Fruit fly (Drosophila melanogaster) whole organism, prepupa: ENCODE results near the gene CG9928.

ENCODE experiments used
- Blimp-1 ChIP-seq: fragments of 200-800 bp; sonication (Bioruptor generic); optimal IDR thresholded peaks from 3 replicates; lab custom pipeline; 2017; ENCODE audit warnings: missing biosample characterization, missing genetic modification characterization, mild to moderate bottlenecking, moderate library complexity, missing genetic modification reagents
- CG10631 ChIP-seq: fragments of 200-800 bp; sonication (Bioruptor generic); optimal IDR thresholded peaks from 2 replicates; lab custom pipeline; 2016; ENCODE audit warnings: missing biosample characterization, missing genetic modification characterization
- CG11294 ChIP-seq: fragments of 200-800 bp; sonication (Bioruptor generic); IDR thresholded peaks from 2 replicates; pipeline ENCODE4 v1.3.6; 2022; ENCODE audit warnings: missing biosample characterization, missing genetic modification characterization
- CG11762 ChIP-seq: fragments of 200-800 bp; sonication (Bioruptor generic); optimal IDR thresholded peaks from 3 replicates; lab custom pipeline; 2016; ENCODE audit warnings: missing biosample characterization, missing genetic modification characterization; ENCODE audit not compliant: insufficient read depth
- CG15336 ChIP-seq: fragments of 200-800 bp; sonication (Bioruptor generic); IDR thresholded peaks from 2 replicates; pipeline ENCODE4 v1.3.6; 2022; ENCODE audit warnings: missing biosample characterization, missing genetic modification characterization
- CG16779 ChIP-seq: fragments of 200-800 bp; sonication (Bioruptor generic); optimal IDR thresholded peaks from 3 replicates; lab custom pipeline; 2017; ENCODE audit warnings: missing biosample characterization, mild to moderate bottlenecking, missing genetic modification characterization
- CG3032 ChIP-seq: fragments of 200-800 bp; optimal IDR thresholded peaks from 2 replicates; lab custom pipeline; 2019; ENCODE audit warnings: missing biosample characterization, mild to moderate bottlenecking, missing genetic modification characterization, moderate library complexity
- CG32006 ChIP-seq: fragments of 200-800 bp; sonication (Bioruptor generic); optimal IDR thresholded peaks from 3 replicates; lab custom pipeline; 2017; ENCODE audit warnings: missing biosample characterization, mild to moderate bottlenecking, missing genetic modification characterization
- CG34406 ChIP-seq: fragments of 200-800 bp; sonication (Bioruptor generic); optimal IDR thresholded peaks from 3 replicates; lab custom pipeline; 2016; ENCODE audit warnings: missing biosample characterization, missing genetic modification characterization
- CG4318 ChIP-seq: fragments of 200-800 bp; sonication (Bioruptor generic); optimal IDR thresholded peaks from 3 replicates; lab custom pipeline; 2017; ENCODE audit warnings: missing biosample characterization, mild to moderate bottlenecking, missing genetic modification characterization
- CG6163 ChIP-seq: fragments of 200-800 bp; sonication (Bioruptor generic); IDR thresholded peaks from 3 replicates; pipeline ENCODE4 v1.3.6; 2022; ENCODE audit warnings: missing biosample characterization, missing genetic modification characterization
- CG6792 ChIP-seq: fragments of 200-800 bp; sonication (Bioruptor generic); optimal IDR thresholded peaks from 3 replicates; lab custom pipeline; 2016; ENCODE audit warnings: missing biosample characterization, missing genetic modification characterization
- CG6808 ChIP-seq: fragments of 200-800 bp; sonication (Bioruptor generic); optimal IDR thresholded peaks from 3 replicates; lab custom pipeline; 2017; ENCODE audit warnings: missing biosample characterization, missing genetic modification characterization, mild to moderate bottlenecking, moderate library complexity, missing genetic modification reagents
- CG6854 ChIP-seq: fragments of 200-800 bp; sonication (Bioruptor generic); optimal IDR thresholded peaks from 2 replicates; lab custom pipeline; 2017; ENCODE audit warnings: missing biosample characterization, mild to moderate bottlenecking, missing genetic modification characterization
- CG7368 ChIP-seq: fragments of 200-800 bp; sonication (Bioruptor generic); optimal IDR thresholded peaks from 3 replicates; lab custom pipeline; 2016; ENCODE audit warnings: missing biosample characterization, missing genetic modification characterization
- CG8632 ChIP-seq: fragments of 200-800 bp; sonication (Bioruptor generic); optimal IDR thresholded peaks from 3 replicates; lab custom pipeline; 2016; ENCODE audit warnings: missing biosample characterization, missing genetic modification characterization
- CG9139 ChIP-seq: fragments of 200-800 bp; sonication (Bioruptor generic); optimal IDR thresholded peaks from 3 replicates; lab custom pipeline; 2017; ENCODE audit warnings: missing biosample characterization, mild to moderate bottlenecking, missing genetic modification characterization
- Eip75B ChIP-seq: fragments of 200-800 bp; sonication (Bioruptor generic); optimal IDR thresholded peaks from 3 replicates; lab custom pipeline; 2016; ENCODE audit warnings: missing biosample characterization, missing genetic modification characterization
- Ets96B ChIP-seq: fragments of 200-800 bp; optimal IDR thresholded peaks from 2 replicates; lab custom pipeline; 2019; ENCODE audit warnings: missing biosample characterization, mild to moderate bottlenecking, missing genetic modification characterization, moderate library complexity
- Gug ChIP-seq: fragments of 200-800 bp; sonication (Bioruptor generic); IDR thresholded peaks from 2 replicates; pipeline ENCODE4 v1.3.6; 2022; ENCODE audit warnings: missing biosample characterization, missing genetic modification characterization
- Lpt ChIP-seq: fragments of 200-800 bp; sonication (Bioruptor generic); optimal IDR thresholded peaks from 3 replicates; lab custom pipeline; 2016; ENCODE audit warnings: missing biosample characterization, missing genetic modification characterization
- Smox ChIP-seq: fragments of 200-800 bp; sonication (Bioruptor generic); optimal IDR thresholded peaks from 3 replicates; lab custom pipeline; 2016; ENCODE audit warnings: missing biosample characterization, missing genetic modification characterization
- Sox102F ChIP-seq: fragments of 200-800 bp; sonication (Bioruptor generic); optimal IDR thresholded peaks from 2 replicates; lab custom pipeline; 2016; ENCODE audit warnings: missing biosample characterization, mild to moderate bottlenecking, missing genetic modification characterization
- Sox14 ChIP-seq: fragments of 200-800 bp; sonication (Bioruptor generic); optimal IDR thresholded peaks from 3 replicates; lab custom pipeline; 2016; ENCODE audit warnings: missing biosample characterization, missing genetic modification characterization
- Sox15 ChIP-seq: fragments of 200-800 bp; sonication (Bioruptor generic); optimal IDR thresholded peaks from 3 replicates; lab custom pipeline; 2016; ENCODE audit warnings: missing biosample characterization, missing genetic modification characterization
- acj6 ChIP-seq: fragments of 200-800 bp; sonication (Bioruptor generic); optimal IDR thresholded peaks from 3 replicates; lab custom pipeline; 2016; ENCODE audit warnings: missing biosample characterization, missing genetic modification characterization
- cyc ChIP-seq: fragments of 200-800 bp; sonication (Bioruptor generic); optimal IDR thresholded peaks from 3 replicates; lab custom pipeline; 2016; ENCODE audit warnings: missing biosample characterization, missing genetic modification characterization
- esn ChIP-seq: fragments of 200-800 bp; sonication (Bioruptor generic); optimal IDR thresholded peaks from 2 replicates; lab custom pipeline; 2016; ENCODE audit warnings: missing biosample characterization, mild to moderate bottlenecking, missing genetic modification characterization, moderate library complexity
- fd59A ChIP-seq: fragments of 200-800 bp; sonication (Bioruptor generic); optimal IDR thresholded peaks from 2 replicates; lab custom pipeline; 2017; ENCODE audit warnings: missing biosample characterization, mild to moderate bottlenecking, missing genetic modification characterization, missing genetic modification reagents
- fd85E ChIP-seq: fragments of 200-800 bp; sonication (Bioruptor generic); optimal IDR thresholded peaks from 3 replicates; lab custom pipeline; 2016; ENCODE audit warnings: missing biosample characterization, missing genetic modification characterization
- fkh ChIP-seq: fragments of 200-800 bp; sonication (Bioruptor generic); optimal IDR thresholded peaks from 3 replicates; lab custom pipeline; 2017; ENCODE audit warnings: missing biosample characterization, mild to moderate bottlenecking, missing genetic modification characterization, moderate library complexity
- lz ChIP-seq: fragments of 200-800 bp; sonication (Bioruptor generic); optimal IDR thresholded peaks from 3 replicates; lab custom pipeline; 2016; ENCODE audit warnings: missing biosample characterization, missing genetic modification characterization
- pdm3 ChIP-seq: fragments of 200-800 bp; sonication (Bioruptor generic); optimal IDR thresholded peaks from 3 replicates; lab custom pipeline; 2016; ENCODE audit warnings: missing biosample characterization, missing genetic modification characterization
- salr ChIP-seq, 2 experiments: fragments of 200-800 bp; sonication (Bioruptor generic); optimal IDR thresholded peaks; 3 replicates each; lab custom pipeline; 2016 to 2018; ENCODE audit warnings: missing biosample characterization in 2 of 2, missing genetic modification characterization in 2 of 2, mild to moderate bottlenecking in 1 of 2
- spab ChIP-seq: fragments of 200-800 bp; sonication (Bioruptor generic); optimal IDR thresholded peaks from 2 replicates; lab custom pipeline; 2017; ENCODE audit warnings: missing biosample characterization, mild to moderate bottlenecking, missing genetic modification characterization, missing genetic modification reagents
- vri ChIP-seq: fragments of 200-800 bp; sonication (Bioruptor generic); optimal IDR thresholded peaks from 3 replicates; lab custom pipeline; 2016; ENCODE audit warnings: missing biosample characterization, mild to moderate bottlenecking, missing genetic modification characterization

The CG9928 gene

dm6 chr2L:13122526-13122925 is 20.2 kb downstream of the CG9928 start (continued):
- TF ChIP-seq CG32006 (no peak), CG11294 (no peak), Sox14 (no peak), Eip75B (GFP tag; lab: Kevin White, UChicago) (no peak), salr (GFP tag; optimal IDR thresholded peaks at IDR 0.05; lab: Kevin White, UChicago) (no peak), fkh (GFP tag; lab: Kevin White, UChicago) (no peak), fd59A (GFP tag; lab: Kevin White, UChicago) (peak; percentile 23), CG6792 (GFP tag; lab: Kevin White, UChicago) (no peak), vri (GFP tag; lab: Kevin White, UChicago) (no peak), CG8632 (GFP tag; lab: Kevin White, UChicago) (no peak), CG6163 (GFP tag; lab: Robert Waterston, UW) (no peak), CG6854 (GFP tag; lab: Kevin White, UChicago) (no peak), Sox15 (GFP tag; lab: Kevin White, UChicago) (no peak), esn (GFP tag; lab: Kevin White, UChicago) (no peak), CG9139 (GFP tag; lab: Kevin White, UChicago) (peak; percentile 60), lz (GFP tag; lab: Kevin White, UChicago) (no peak), Ets96B (tag; lab: Kevin White, UChicago) (no peak), Lpt (no peak), spab (GFP tag; lab: Kevin White, UChicago) (peak; percentile 36)

- no peak for TF ChIP-seq CG8632 (GFP tag; lab: Kevin White, UChicago)
- no peak for TF ChIP-seq Sox14
- TF ChIP-seq CG3032: no peak
- no peak for TF ChIP-seq acj6 (GFP tag; lab: Kevin White, UChicago)
- no peak for TF ChIP-seq CG11294
- TF ChIP-seq vri (GFP tag; lab: Kevin White, UChicago): no peak
- no peak for TF ChIP-seq Ets96B (tag; lab: Kevin White, UChicago)
- no peak for TF ChIP-seq salr (GFP tag; optimal IDR thresholded peaks at IDR 0.05; lab: Kevin White, UChicago)
- TF ChIP-seq pdm3 (GFP tag; lab: Kevin White, UChicago): no peak
- TF ChIP-seq CG6163 (GFP tag; lab: Robert Waterston, UW): no peak
- no peak for TF ChIP-seq Gug (GFP tag; lab: Robert Waterston, UW)
- no peak for TF ChIP-seq cyc
- no peak for TF ChIP-seq Blimp-1 (GFP tag; lab: Kevin White, UChicago)
- TF ChIP-seq CG6808 (GFP tag; lab: Kevin White, UChicago): no peak
Observed at dm6 chr2L:13119034-13119433, 23.7 kb downstream of the CG9928 start, which contains the start of the genes CG44198 and CG43050. Gene CG44198, minus strand, starts transcription at chr2L:13119134. Gene CG43050, plus strand, starts transcription at chr2L:13119294.

dm6 chr2L:13116738-13117137 is 26.0 kb downstream of the CG9928 start:
- TF ChIP-seq Sox102F (GFP tag; lab: Kevin White, UChicago): no peak
- no peak for TF ChIP-seq CG11294
- TF ChIP-seq fd85E: no peak
- TF ChIP-seq Lpt: no peak
- TF ChIP-seq CG11762: no peak
- no peak for TF ChIP-seq CG7368 (GFP tag; lab: Kevin White, UChicago)
- no peak for TF ChIP-seq CG10631 (GFP tag; lab: Kevin White, UChicago)
- TF ChIP-seq CG6163 (GFP tag; lab: Robert Waterston, UW): no peak
- TF ChIP-seq Smox (GFP tag; lab: Kevin White, UChicago): no peak
- TF ChIP-seq CG6854 (GFP tag; lab: Kevin White, UChicago): no peak
- no peak for TF ChIP-seq CG6808 (GFP tag; lab: Kevin White, UChicago)
- no peak for TF ChIP-seq CG4318 (GFP tag; lab: Kevin White, UChicago)
- TF ChIP-seq CG15336 (GFP tag; lab: Robert Waterston, UW): no peak
- no peak for TF ChIP-seq CG34406 (GFP tag; lab: Kevin White, UChicago)
- no peak for TF ChIP-seq CG32006
- TF ChIP-seq Ets96B (tag; lab: Kevin White, UChicago): no peak
- no peak for TF ChIP-seq CG6792 (GFP tag; lab: Kevin White, UChicago)
- no peak for TF ChIP-seq CG16779 (tag; lab: Kevin White, UChicago)
- no peak for TF ChIP-seq Gug (GFP tag; lab: Robert Waterston, UW)
